Worm (Caenorhabditis elegans) whole organism, young adult: Measurements from ENCODE around the gene irld-63.
A peak's percentile ranks its signal among the peaks of the same experiment; 100 is the strongest.

ENCODE experiments used
- F37B4.10 ChIP-seq: fragments of 200-800 bp; sonication (Bioruptor generic); IDR thresholded peaks from 2 replicates; pipeline ENCODE4 v1.3.6; 2022; ENCODE audit warnings: missing genetic modification characterization, missing compliant biosample characterization
- F39B2.1 ChIP-seq: fragments of 200-800 bp; sonication (Bioruptor generic); IDR thresholded peaks from 2 replicates; pipeline ENCODE4 v1.3.6; 2022; ENCODE audit warnings: missing genetic modification reagents, missing genetic modification characterization, missing compliant biosample characterization
- F57A8.1 ChIP-seq: fragments of 200-800 bp; sonication (Bioruptor generic); optimal IDR thresholded peaks from 2 replicates; lab custom pipeline; 2018; ENCODE audit warnings: mild to moderate bottlenecking, missing genetic modification characterization, moderate library complexity, missing compliant biosample characterization
- F57C9.4 ChIP-seq: sonication (generic microtip); optimal IDR thresholded peaks from 2 replicates; lab custom pipeline; 2017; ENCODE audit warnings: mild to moderate bottlenecking, missing genetic modification characterization, missing compliant biosample characterization
- K11D2.4 ChIP-seq: fragments of 200-800 bp; sonication (Bioruptor generic); IDR thresholded peaks from 2 replicates; pipeline ENCODE4 v1.3.6; 2022; ENCODE audit warnings: missing genetic modification reagents, missing genetic modification characterization, missing compliant biosample characterization
- T26A5.8 ChIP-seq: sonication (generic microtip); optimal IDR thresholded peaks from 2 replicates; lab custom pipeline; 2016; ENCODE audit warnings: missing genetic modification characterization, missing compliant biosample characterization
- Y53G8AR.9 ChIP-seq: fragments of 200-800 bp; sonication (Bioruptor generic); conservative IDR thresholded peaks from 2 replicates; pipeline ENCODE4 v1.3.6; 2022; ENCODE audit warnings: missing genetic modification reagents, missing genetic modification characterization, missing compliant biosample characterization
- Y56A3A.18 ChIP-seq: fragments of 200-800 bp; sonication (Bioruptor generic); IDR thresholded peaks from 2 replicates; pipeline ENCODE4 v1.3.6; 2022; ENCODE audit warnings: missing genetic modification reagents, missing genetic modification characterization, missing compliant biosample characterization
- aptf-3 ChIP-seq: fragments of 200-800 bp; sonication (Bioruptor generic); IDR thresholded peaks from 2 replicates; pipeline ENCODE4 v1.3.6; 2022; ENCODE audit warnings: missing genetic modification characterization, missing compliant biosample characterization
- atf-7 ChIP-seq: sonication (generic microtip); optimal IDR thresholded peaks from 2 replicates; lab custom pipeline; 2017; ENCODE audit warnings: mild to moderate bottlenecking, missing genetic modification characterization, missing compliant biosample characterization
- attf-6 ChIP-seq: fragments of 200-800 bp; sonication (Bioruptor generic); IDR thresholded peaks from 2 replicates; pipeline ENCODE4 v1.3.6; 2022; ENCODE audit warnings: missing genetic modification reagents, missing genetic modification characterization, missing compliant biosample characterization
- cebp-1 ChIP-seq, 2 experiments: fragments of 200-800 bp in 1 of 2; sonication (Bioruptor generic) in 1 of 2; sonication (generic microtip) in 1 of 2; IDR thresholded peaks in 1 of 2; optimal IDR thresholded peaks in 1 of 2; 2 replicates each; pipeline versions ENCODE4 v1.3.6 to Lab custom; 2017 to 2022; ENCODE audit warnings: missing compliant biosample characterization in 2 of 2, missing genetic modification characterization in 2 of 2, mild to moderate bottlenecking in 1 of 2, missing genetic modification reagents in 1 of 2, moderate library complexity in 1 of 2
- ceh-40 ChIP-seq: fragments of 200-800 bp; sonication (Bioruptor generic); IDR thresholded peaks from 2 replicates; pipeline ENCODE4 v1.3.6; 2022; ENCODE audit warnings: missing genetic modification characterization, missing compliant biosample characterization
- ceh-58 ChIP-seq: fragments of 200-800 bp; sonication (Bioruptor generic); IDR thresholded peaks from 2 replicates; pipeline ENCODE4 v1.3.6; 2022; ENCODE audit warnings: missing genetic modification characterization, missing compliant biosample characterization
- ceh-79 ChIP-seq: sonication (generic microtip); optimal IDR thresholded peaks from 2 replicates; lab custom pipeline; 2017; ENCODE audit warnings: mild to moderate bottlenecking, missing genetic modification characterization, missing compliant biosample characterization
- die-1 ChIP-seq: sonication (generic microtip); optimal IDR thresholded peaks from 2 replicates; lab custom pipeline; 2016; ENCODE audit warnings: missing genotype, mild to moderate bottlenecking, missing genetic modification characterization, missing compliant biosample characterization
- dox-1 ChIP-seq: fragments of 200-800 bp; sonication (Bioruptor generic); IDR thresholded peaks from 2 replicates; pipeline ENCODE4 v1.3.6; 2022; ENCODE audit warnings: missing genetic modification reagents, missing genetic modification characterization, missing compliant biosample characterization
- dpff-1 ChIP-seq: sonication (generic microtip); optimal IDR thresholded peaks from 2 replicates; lab custom pipeline; 2017; ENCODE audit warnings: mild to moderate bottlenecking, missing genetic modification characterization, missing compliant biosample characterization
- egl-18 ChIP-seq: fragments of 200-800 bp; sonication (Bioruptor generic); IDR thresholded peaks from 2 replicates; pipeline ENCODE4 v1.3.6; 2022; ENCODE audit warnings: missing genetic modification reagents, missing genetic modification characterization, missing compliant biosample characterization
- ekl-4 ChIP-seq: fragments of 200-800 bp; sonication (Bioruptor generic); IDR thresholded peaks from 2 replicates; pipeline ENCODE4 v1.3.6; 2022; ENCODE audit warnings: missing genetic modification reagents, missing genetic modification characterization, missing compliant biosample characterization
- ets-4 ChIP-seq: fragments of 200-800 bp; sonication (Bioruptor generic); optimal IDR thresholded peaks from 2 replicates; lab custom pipeline; 2018; ENCODE audit warnings: mild to moderate bottlenecking, missing genetic modification characterization, missing compliant biosample characterization
- fkh-3 ChIP-seq: sonication (generic microtip); optimal IDR thresholded peaks from 2 replicates; lab custom pipeline; 2016; ENCODE audit warnings: mild to moderate bottlenecking, missing genetic modification characterization, missing compliant biosample characterization
- hlh-26 ChIP-seq: fragments of 200-800 bp; sonication (Bioruptor generic); conservative IDR thresholded peaks from 2 replicates; pipeline ENCODE4 v1.3.6; 2022; ENCODE audit warnings: missing genetic modification reagents, missing genetic modification characterization, missing compliant biosample characterization
- hmg-1.2 ChIP-seq: fragments of 200-800 bp; sonication (Bioruptor generic); IDR thresholded peaks from 2 replicates; pipeline ENCODE4 v1.3.6; 2022; ENCODE audit warnings: missing genetic modification reagents, missing genetic modification characterization, missing compliant biosample characterization
- hrde-1 ChIP-seq: sonication (generic microtip); optimal IDR thresholded peaks from 2 replicates; lab custom pipeline; 2016; ENCODE audit warnings: missing genetic modification characterization, mild to moderate bottlenecking, missing compliant biosample characterization, moderate library complexity, missing genotype, missing genetic modification reagents, borderline replicate concordance
- let-526 ChIP-seq: fragments of 200-800 bp; sonication (Bioruptor generic); IDR thresholded peaks from 2 replicates; pipeline ENCODE4 v1.3.6; 2022; ENCODE audit warnings: missing genetic modification reagents, missing genetic modification characterization, missing compliant biosample characterization
- lin-26 ChIP-seq: fragments of 200-800 bp; sonication (Bioruptor generic); IDR thresholded peaks from 2 replicates; pipeline ENCODE4 v1.3.6; 2022; ENCODE audit warnings: missing genetic modification reagents, missing genetic modification characterization, missing compliant biosample characterization
- lin-54 ChIP-seq: fragments of 200-800 bp; sonication (Bioruptor generic); optimal IDR thresholded peaks from 2 replicates; lab custom pipeline; 2018; ENCODE audit warnings: mild to moderate bottlenecking, missing genetic modification characterization, missing compliant biosample characterization
- madf-10 ChIP-seq: sonication (generic microtip); optimal IDR thresholded peaks from 2 replicates; lab custom pipeline; 2016; ENCODE audit warnings: mild to moderate bottlenecking, missing genetic modification characterization, missing compliant biosample characterization
- madf-3 ChIP-seq: fragments of 200-800 bp; sonication (Bioruptor generic); IDR thresholded peaks from 2 replicates; pipeline ENCODE4 v1.3.6; 2022; ENCODE audit warnings: missing genetic modification reagents, missing genetic modification characterization, missing compliant biosample characterization
- madf-6 ChIP-seq: fragments of 200-800 bp; sonication (Bioruptor generic); IDR thresholded peaks from 2 replicates; pipeline ENCODE4 v1.3.6; 2022; ENCODE audit warnings: missing genetic modification reagents, missing genetic modification characterization, missing compliant biosample characterization
- nfya-1 ChIP-seq: sonication (generic microtip); optimal IDR thresholded peaks from 2 replicates; lab custom pipeline; 2017; ENCODE audit warnings: antibody characterized with exemption, missing compliant biosample characterization, missing genetic modification characterization, borderline replicate concordance; ENCODE audit not compliant: insufficient read depth
- nfyb-1 ChIP-seq: fragments of 200-800 bp; sonication (Bioruptor generic); IDR thresholded peaks from 2 replicates; pipeline ENCODE4 v1.3.6; 2022; ENCODE audit warnings: missing genetic modification reagents, missing genetic modification characterization, missing compliant biosample characterization
- nhr-80 ChIP-seq: sonication (generic microtip); optimal IDR thresholded peaks from 2 replicates; lab custom pipeline; 2016; ENCODE audit warnings: missing genetic modification characterization, missing compliant biosample characterization
- nhr-90 ChIP-seq: sonication (generic microtip); optimal IDR thresholded peaks from 2 replicates; lab custom pipeline; 2016; ENCODE audit warnings: missing genotype, mild to moderate bottlenecking, missing genetic modification characterization, missing compliant biosample characterization
- pbrm-1 ChIP-seq: fragments of 200-800 bp; sonication (Bioruptor generic); IDR thresholded peaks from 2 replicates; pipeline ENCODE4 v1.3.6; 2022; ENCODE audit warnings: missing genetic modification reagents, missing genetic modification characterization, missing compliant biosample characterization
- rcor-1 ChIP-seq: fragments of 200-800 bp; sonication (Bioruptor generic); IDR thresholded peaks from 2 replicates; pipeline ENCODE4 v1.3.6; 2022; ENCODE audit warnings: missing genetic modification reagents, missing genetic modification characterization, missing compliant biosample characterization
- repo-1 ChIP-seq: sonication (generic microtip); optimal IDR thresholded peaks from 2 replicates; lab custom pipeline; 2017; ENCODE audit warnings: mild to moderate bottlenecking, missing genetic modification characterization, missing compliant biosample characterization
- snpc-1.3 ChIP-seq: sonication (generic microtip); optimal IDR thresholded peaks from 2 replicates; lab custom pipeline; 2017; ENCODE audit warnings: missing genetic modification characterization, mild to moderate bottlenecking, missing compliant biosample characterization, antibody characterized with exemption, moderate library complexity, missing genotype, missing genetic modification reagents; ENCODE audit not compliant: insufficient read depth
- snpc-3.4 ChIP-seq: sonication (generic microtip); optimal IDR thresholded peaks from 2 replicates; lab custom pipeline; 2017; ENCODE audit warnings: missing genetic modification characterization, mild to moderate bottlenecking, missing compliant biosample characterization, antibody characterized with exemption, moderate library complexity, missing genotype, missing genetic modification reagents
- tbp1 ChIP-seq: fragments of 200-800 bp; sonication (Bioruptor generic); optimal IDR thresholded peaks from 2 replicates; lab custom pipeline; 2018; ENCODE audit warnings: mild to moderate bottlenecking, missing genetic modification characterization, missing compliant biosample characterization
- unc-130 ChIP-seq: sonication (generic microtip); optimal IDR thresholded peaks from 2 replicates; lab custom pipeline; 2016; ENCODE audit warnings: missing genetic modification reagents, missing genetic modification characterization, missing compliant biosample characterization
- xnd-1 ChIP-seq: sonication (generic microtip); optimal IDR thresholded peaks from 2 replicates; lab custom pipeline; 2016; ENCODE audit warnings: missing genotype, missing genetic modification reagents, missing genetic modification characterization, missing compliant biosample characterization
- ztf-18 ChIP-seq: sonication (generic microtip); optimal IDR thresholded peaks from 2 replicates; lab custom pipeline; 2016; ENCODE audit warnings: missing genotype, mild to moderate bottlenecking, missing genetic modification characterization, missing compliant biosample characterization
- ztf-26 ChIP-seq: sonication (generic microtip); optimal IDR thresholded peaks from 2 replicates; lab custom pipeline; 2017; ENCODE audit warnings: missing genetic modification characterization, missing compliant biosample characterization
- ztf-28 ChIP-seq: fragments of 200-800 bp; sonication (Bioruptor generic); IDR thresholded peaks from 2 replicates; pipeline ENCODE4 v1.3.6; 2022; ENCODE audit warnings: missing genetic modification reagents, missing genetic modification characterization, missing compliant biosample characterization
- ztf-3 ChIP-seq: fragments of 200-800 bp; sonication (Bioruptor generic); optimal IDR thresholded peaks from 2 replicates; lab custom pipeline; 2018; ENCODE audit warnings: mild to moderate bottlenecking, missing genetic modification characterization, missing compliant biosample characterization

Gene irld-63

DNA sequence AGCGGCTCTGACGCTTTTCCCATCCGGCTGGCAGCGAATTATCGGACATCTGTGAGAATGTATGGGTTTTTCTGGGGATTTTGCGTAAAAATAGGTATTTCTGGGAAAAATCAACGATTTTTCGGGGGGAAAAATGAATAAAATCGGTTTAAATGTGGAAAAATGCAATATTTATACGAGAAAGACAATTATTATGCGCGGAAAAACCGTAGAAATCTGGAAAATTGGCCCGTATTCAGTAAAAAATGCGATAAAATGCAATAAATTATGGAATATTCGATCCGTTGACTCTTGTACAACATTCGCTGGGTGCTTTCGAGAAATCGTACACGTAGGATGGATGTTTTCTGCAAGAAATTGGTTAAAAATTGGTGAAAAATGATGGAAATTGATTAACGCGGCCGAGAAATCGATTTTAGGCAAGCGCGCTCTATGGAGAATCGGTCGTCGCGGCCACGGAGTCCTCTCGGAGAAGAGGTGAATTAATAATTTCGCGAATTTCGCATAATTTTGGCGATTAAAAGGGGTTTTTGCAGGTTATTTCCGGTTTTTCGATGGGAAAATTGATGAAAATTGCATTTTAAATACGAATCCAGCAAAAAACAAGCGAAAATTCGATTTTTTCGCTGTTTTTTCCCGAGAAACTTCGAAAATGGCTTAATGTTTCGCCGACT lies 41.4 kb upstream of the irld-63 start, which contains the start of gene pinn-1 (continued):
- no peak for TF ChIP-seq ets-4
- TF ChIP-seq ztf-3 (GFP tag; lab: Kevin White, UChicago): no peak
- no peak for TF ChIP-seq nhr-90 (tag; lab: Kevin White, UChicago)
- peak; percentile 92 for TF ChIP-seq pbrm-1
- peak; percentile 83 for TF ChIP-seq madf-6
- TF ChIP-seq attf-6 (GFP tag; lab: Robert Waterston, UW): no peak
- TF ChIP-seq nhr-80 (tag; lab: Kevin White, UChicago): peak; percentile 4
- no peak for TF ChIP-seq hlh-26 (GFP tag; lab: Robert Waterston, UW)
- TF ChIP-seq F57A8.1 (GFP tag; lab: Kevin White, UChicago): no peak
- no peak for TF ChIP-seq F39B2.1
- no peak for TF ChIP-seq aptf-3 (GFP tag; lab: Robert Waterston, UW)
- peak; percentile 66 for TF ChIP-seq tbp1
- TF ChIP-seq K11D2.4: peak; percentile 89
- TF ChIP-seq ceh-79: peak; percentile 59
- peak; percentile 68 for TF ChIP-seq atf-7 (tag; lab: Kevin White, UChicago)
- TF ChIP-seq Y56A3A.18: 0 out of 2 replicates have a peak, but pooled peaks have one; percentile 48
- TF ChIP-seq ztf-28 (GFP tag; lab: Robert Waterston, UW): peak; percentile 93
- TF ChIP-seq ekl-4 (GFP tag; lab: Robert Waterston, UW): peak; percentile 68
- TF ChIP-seq rcor-1 (GFP tag; lab: Robert Waterston, UW): peak; percentile 91
- peak; percentile 91 for TF ChIP-seq let-526
- peak; percentile 92 for TF ChIP-seq nfyb-1 (GFP tag; lab: Robert Waterston, UW)
- peak; percentile 31 for TF ChIP-seq snpc-3.4 (tag; lab: Kevin White, UChicago)
- TF ChIP-seq nfya-1: no peak
- peak; percentile 37; the same call in 1 of the 2 replicates for TF ChIP-seq cebp-1 (GFP tag; IDR thresholded peaks at IDR 0.05; lab: Robert Waterston, UW)
- peak; percentile 75 for TF ChIP-seq cebp-1 (tag; optimal IDR thresholded peaks at IDR 0.05; lab: Kevin White, UChicago)
- no peak for TF ChIP-seq F37B4.10 (GFP tag; lab: Robert Waterston, UW)
- peak; percentile 61 for TF ChIP-seq F57C9.4 (tag; lab: Kevin White, UChicago)
- TF ChIP-seq hrde-1 (tag; lab: Kevin White, UChicago): no peak
- no peak for TF ChIP-seq T26A5.8 (tag; lab: Kevin White, UChicago)
- no peak for TF ChIP-seq ceh-40 (GFP tag; lab: Robert Waterston, UW)
- peak; percentile 8 for TF ChIP-seq ztf-18 (tag; lab: Kevin White, UChicago)
- peak; percentile 58 for TF ChIP-seq hmg-1.2 (GFP tag; lab: Robert Waterston, UW)
- TF ChIP-seq ceh-58: no peak
- peak; percentile 66 for TF ChIP-seq lin-26 (GFP tag; lab: Robert Waterston, UW)
- TF ChIP-seq dpff-1: no peak
- peak; percentile 80 for TF ChIP-seq unc-130 (GFP tag; lab: Kevin White, UChicago)
- peak; percentile 85 for TF ChIP-seq madf-3 (GFP tag; lab: Robert Waterston, UW)
- TF ChIP-seq egl-18 (GFP tag; lab: Robert Waterston, UW): peak; percentile 50; the same call in 1 of the 2 replicates
- TF ChIP-seq madf-10 (tag; lab: Kevin White, UChicago): peak; percentile 69
- peak; percentile 87 for TF ChIP-seq Y53G8AR.9
- no peak for TF ChIP-seq snpc-1.3 (tag; lab: Kevin White, UChicago)
- TF ChIP-seq xnd-1: peak; percentile 37
- TF ChIP-seq ztf-26 (tag; lab: Kevin White, UChicago): peak; percentile 69
- peak; percentile 81 for TF ChIP-seq lin-54 (GFP tag; lab: Kevin White, UChicago)
- TF ChIP-seq dox-1 (GFP tag; lab: Robert Waterston, UW): peak; percentile 94
- peak; percentile 56 for TF ChIP-seq repo-1 (tag; lab: Kevin White, UChicago)
- no peak for TF ChIP-seq fkh-3 (tag; lab: Kevin White, UChicago)
- TF ChIP-seq die-1: no peak
